Fruit fly (Drosophila melanogaster): ENCODE results near the gene CG12590.

CG12590 gene

DNA sequence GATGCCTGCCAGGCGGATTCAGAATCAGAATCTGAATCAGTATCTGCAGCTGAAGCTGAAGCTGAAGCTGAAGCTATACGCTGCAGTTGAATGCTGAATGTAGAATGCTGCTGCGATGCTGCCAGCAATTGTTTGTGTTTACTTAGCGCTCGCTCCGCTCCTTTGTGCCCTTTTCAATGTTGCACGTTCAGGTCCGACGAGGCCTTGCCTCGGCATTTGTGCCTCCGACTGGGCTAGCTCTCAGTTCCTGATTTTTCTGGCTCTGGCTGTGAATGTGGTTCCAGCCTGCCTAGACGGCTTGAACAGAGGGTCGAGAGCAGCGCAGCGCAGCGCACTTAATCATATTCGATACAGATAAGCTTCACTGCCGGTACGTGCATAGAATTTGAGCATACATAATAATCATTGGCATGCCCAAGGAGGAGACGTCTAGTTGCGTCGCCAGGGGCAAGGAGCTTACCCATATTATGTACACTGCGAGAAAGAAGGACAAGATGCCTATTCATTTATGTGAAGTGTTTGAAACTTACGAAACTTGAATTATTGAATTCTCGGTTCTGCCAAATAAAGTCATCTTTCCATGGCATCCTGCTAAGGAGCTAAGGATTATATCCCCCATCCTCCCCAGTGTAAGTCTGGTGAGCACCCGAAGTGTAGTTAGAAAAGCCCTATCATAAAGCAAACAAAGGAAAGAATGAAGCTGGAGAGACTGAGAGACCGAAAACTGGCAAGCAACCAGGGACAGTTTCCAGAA lies 38.8 kb upstream of the CG12590 start:
- TF ChIP-seq CG18599 (GFP tag; optimal IDR thresholded peaks at IDR 0.05), result peak; percentile 70
- 0 out of 3 replicates have a peak, but pooled peaks have one; percentile 34 for TF ChIP-seq CG11560 (tag; IDR thresholded peaks at IDR 0.05)
- TF ChIP-seq schlank (tag; optimal IDR thresholded peaks at IDR 0.05), result no peak
- no peak for TF ChIP-seq zfh2 (GFP tag; optimal IDR thresholded peaks at IDR 0.05)
- TF ChIP-seq Xrp1 (GFP tag; IDR thresholded peaks at IDR 0.05), result peak; percentile 52; the same call in 1 of the 2 replicates
- TF ChIP-seq zen (tag; optimal IDR thresholded peaks at IDR 0.05), result no peak
- TF ChIP-seq ssp (GFP tag; IDR thresholded peaks at IDR 0.05), result 0 out of 2 replicates have a peak, but pooled peaks have one; percentile 5
- TF ChIP-seq bcd (GFP tag; optimal IDR thresholded peaks at IDR 0.05), result no peak
- peak; percentile 21 for TF ChIP-seq Dek (tag; optimal IDR thresholded peaks at IDR 0.05)
- peak; percentile 7 for TF ChIP-seq CG10209 (GFP tag; optimal IDR thresholded peaks at IDR 0.05)
- TF ChIP-seq NFAT (GFP tag; IDR thresholded peaks at IDR 0.05), result 0 out of 2 replicates have a peak, but pooled peaks have one; percentile 21
- TF ChIP-seq Doc2 (GFP tag; IDR thresholded peaks at IDR 0.05), result no peak
- peak; percentile 38 for TF ChIP-seq nmo (GFP tag; optimal IDR thresholded peaks at IDR 0.05)
- TF ChIP-seq chif (GFP tag; optimal IDR thresholded peaks at IDR 0.05), result peak in 1 of 2 experiments; percentile 27
- peak in 1 of 2 experiments; percentile 20 for TF ChIP-seq eve (GFP tag; optimal IDR thresholded peaks at IDR 0.05)
- no peak for TF ChIP-seq MTF-1 (GFP tag; optimal IDR thresholded peaks at IDR 0.05; ENCODE audit: borderline replicate concordance)
- TF ChIP-seq ara (GFP tag; IDR thresholded peaks at IDR 0.05), result 0 out of 2 replicates have a peak, but pooled peaks have one; percentile 9
- TF ChIP-seq Trl (optimal IDR thresholded peaks at IDR 0.05), result no peak
- peak; percentile 30 for TF ChIP-seq Trl (GFP tag; optimal IDR thresholded peaks at IDR 0.05)
- TF ChIP-seq CG11723 (GFP tag; optimal IDR thresholded peaks at IDR 0.05), result no peak
- no peak for TF ChIP-seq peb (GFP tag; IDR thresholded peaks at IDR 0.05)
- TF ChIP-seq zf30C (GFP tag; optimal IDR thresholded peaks at IDR 0.05), result peak; percentile 49
- peak; percentile 17 for TF ChIP-seq CG8924 (tag; optimal IDR thresholded peaks at IDR 0.05)
- 0 out of 2 replicates have a peak, but pooled peaks have one; percentile 22 for TF ChIP-seq CG31441 (GFP tag; IDR thresholded peaks at IDR 0.05)
- TF ChIP-seq CG2678 (tag; optimal IDR thresholded peaks at IDR 0.05), result peak; percentile 57
- TF ChIP-seq oc (tag; optimal IDR thresholded peaks at IDR 0.05), result peak; percentile 62
- no peak for TF ChIP-seq CG14441 (GFP tag; IDR thresholded peaks at IDR 0.05)
- peak; percentile 20 for TF ChIP-seq CG13424 (tag; optimal IDR thresholded peaks at IDR 0.05)
- TF ChIP-seq Hr51 (GFP tag; optimal IDR thresholded peaks at IDR 0.05), result peak in 1 of 2 experiments; percentile 5
- TF ChIP-seq MBD-R2 (GFP tag; IDR thresholded peaks at IDR 0.05), result no peak
- no peak for TF ChIP-seq Abd-B (GFP tag; optimal IDR thresholded peaks at IDR 0.05)
- TF ChIP-seq wor (GFP tag; IDR thresholded peaks at IDR 0.05), result no peak
- TF ChIP-seq Fer3 (tag; optimal IDR thresholded peaks at IDR 0.05), result no peak
- TF ChIP-seq CG18619 (GFP tag; optimal IDR thresholded peaks at IDR 0.05), result peak; percentile 10
- TF ChIP-seq CG16813 (GFP tag; IDR thresholded peaks at IDR 0.05; ENCODE audit: partially characterized antibody), result no peak
- no peak for TF ChIP-seq CG11085 (GFP tag; IDR thresholded peaks at IDR 0.05)
- TF ChIP-seq maf-S (GFP tag; optimal IDR thresholded peaks at IDR 0.05), result no peak
- peak; percentile 53; the same call in 2 of the 3 replicates for TF ChIP-seq CG2199 (GFP tag; IDR thresholded peaks at IDR 0.05)
- peak; percentile 21; the same call in 1 of the 2 replicates for TF ChIP-seq CG10366 (GFP tag; IDR thresholded peaks at IDR 0.05)
- TF ChIP-seq Ets65A (GFP tag), result peak; percentile 2
- TF ChIP-seq abd-A (tag; optimal IDR thresholded peaks at IDR 0.05), result peak; percentile 13
- TF ChIP-seq Oli (tag; optimal IDR thresholded peaks at IDR 0.05), result peak; percentile 18
- TF ChIP-seq Antp (GFP tag; optimal IDR thresholded peaks at IDR 0.05), result peak; percentile 50
- TF ChIP-seq scrt (GFP tag; optimal IDR thresholded peaks at IDR 0.05), result peak; percentile 26
- TF ChIP-seq Atf6 (GFP tag; IDR thresholded peaks at IDR 0.05), result 0 out of 2 replicates have a peak, but pooled peaks have one; percentile 26
- TF ChIP-seq C15 (GFP tag; IDR thresholded peaks at IDR 0.05), result no peak
- TF ChIP-seq CG9817 (tag; optimal IDR thresholded peaks at IDR 0.05), result peak; percentile 11
- TF ChIP-seq Rx (GFP tag; IDR thresholded peaks at IDR 0.05), result no peak
- peak; percentile 5 for TF ChIP-seq Blimp-1 (GFP tag; optimal IDR thresholded peaks at IDR 0.05)
